Fruit fly (Drosophila melanogaster): Measurements from ENCODE around the gene MICU1.

Gene MICU1

DNA sequence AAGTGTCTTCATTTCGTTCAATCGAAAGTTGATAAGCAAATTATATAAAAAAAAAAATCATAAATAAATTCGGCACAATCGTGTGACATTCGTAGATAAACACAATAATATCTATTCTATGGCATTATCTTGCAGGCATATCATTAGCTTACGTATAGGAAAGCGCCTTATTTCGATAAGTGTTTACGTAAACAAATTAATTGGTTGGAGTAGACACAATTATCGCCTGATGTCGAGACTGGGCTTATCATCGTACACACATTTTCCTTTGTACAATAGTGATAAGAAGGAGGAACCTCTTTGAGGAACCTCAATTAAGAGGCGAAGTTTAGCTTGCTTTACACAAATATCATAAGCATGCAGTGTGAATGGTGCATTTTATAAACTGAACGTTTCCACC is 32.9 kb downstream of the MICU1 start (continued):
- TF ChIP-seq CG32772 (GFP tag; IDR thresholded peaks at IDR 0.05) (no peak), CG7963 (GFP tag; IDR thresholded peaks at IDR 0.05; ENCODE audit: partially characterized antibody) (no peak), Pdp1 (GFP tag; optimal IDR thresholded peaks at IDR 0.05) (peak in 1 of 2 experiments; percentile 65), NC2α (GFP tag; optimal IDR thresholded peaks at IDR 0.05) (no peak), CG2199 (GFP tag; IDR thresholded peaks at IDR 0.05) (peak; percentile 44; the same call in 1 of the 3 replicates), CG13296 (GFP tag; optimal IDR thresholded peaks at IDR 0.05) (no peak), sqz (GFP tag; optimal IDR thresholded peaks at IDR 0.05) (no peak), aop (GFP tag; IDR thresholded peaks at IDR 0.05) (no peak), CG12219 (GFP tag; optimal IDR thresholded peaks at IDR 0.05) (no peak), CG8290 (GFP tag; optimal IDR thresholded peaks at IDR 0.05) (no peak), CG8290 (tag; optimal IDR thresholded peaks at IDR 0.05) (peak in 1 of 2 experiments; percentile 2), slp2 (GFP tag; optimal IDR thresholded peaks at IDR 0.05) (no peak), CG1233 (GFP tag; optimal IDR thresholded peaks at IDR 0.05) (no peak), al (GFP tag; IDR thresholded peaks at IDR 0.05) (no peak), stc (GFP tag; IDR thresholded peaks at IDR 0.05) (no peak), MTF-1 (GFP tag; optimal IDR thresholded peaks at IDR 0.05; ENCODE audit: borderline replicate concordance) (no peak), pita (GFP tag; optimal IDR thresholded peaks at IDR 0.05) (no peak), exex (tag; optimal IDR thresholded peaks at IDR 0.05) (peak; percentile 97), Hr78 (GFP tag; optimal IDR thresholded peaks at IDR 0.05) (no peak), CG2116 (GFP tag; optimal IDR thresholded peaks at IDR 0.05) (no peak), CTCF (GFP tag; optimal IDR thresholded peaks at IDR 0.05) (no peak), pum (GFP tag; optimal IDR thresholded peaks at IDR 0.05) (no peak), CG2678 (tag; optimal IDR thresholded peaks at IDR 0.05) (peak; percentile 10), ewg (GFP tag; optimal IDR thresholded peaks at IDR 0.05) (no peak), BEAF-32 (GFP tag; optimal IDR thresholded peaks at IDR 0.05) (no peak), CG3281 (GFP tag; optimal IDR thresholded peaks at IDR 0.05) (peak; percentile 11), ems (GFP tag; optimal IDR thresholded peaks at IDR 0.05) (no peak), CG8281 (tag; optimal IDR thresholded peaks at IDR 0.05) (no peak), Med (GFP tag) (peak; percentile 23), CG17359 (tag; optimal IDR thresholded peaks at IDR 0.05) (no peak), oc (tag; optimal IDR thresholded peaks at IDR 0.05) (no peak), fd96Cb (tag; optimal IDR thresholded peaks at IDR 0.05) (no peak), hkb (optimal IDR thresholded peaks at IDR 0.05) (no peak), hkb (GFP tag; IDR thresholded peaks at IDR 0.05) (0 out of 2 replicates have a peak, but pooled peaks have one; percentile 8), H2.0 (GFP tag; IDR thresholded peaks at IDR 0.05) (no peak), NC2β (GFP tag; optimal IDR thresholded peaks at IDR 0.05) (no peak), Dp (GFP tag; optimal IDR thresholded peaks at IDR 0.05) (no peak), CG42726 (GFP tag; IDR thresholded peaks at IDR 0.05; ENCODE audit: partially characterized antibody) (no peak), kni (GFP tag; optimal IDR thresholded peaks at IDR 0.05) (no peak), CG12155 (GFP tag; optimal IDR thresholded peaks at IDR 0.05) (no peak), peb (GFP tag; IDR thresholded peaks at IDR 0.05) (no peak), CG15073 (GFP tag; optimal IDR thresholded peaks at IDR 0.05) (no peak), cg (GFP tag; optimal IDR thresholded peaks at IDR 0.05) (no peak), Oaz (GFP tag; IDR thresholded peaks at IDR 0.05) (no peak), ttk (GFP tag; IDR thresholded peaks at IDR 0.05) (no peak), row (GFP tag; IDR thresholded peaks at IDR 0.05) (no peak), sug (tag; optimal IDR thresholded peaks at IDR 0.05) (peak; percentile 33), Kr (GFP tag; optimal IDR thresholded peaks at IDR 0.05) (no peak), chinmo (GFP tag; IDR thresholded peaks at IDR 0.05; ENCODE audit: partially characterized antibody) (no peak), nerfin-1 (tag; optimal IDR thresholded peaks at IDR 0.05) (no peak), ash1 (GFP tag; optimal IDR thresholded peaks at IDR 0.05) (no peak), grn (GFP tag; optimal IDR thresholded peaks at IDR 0.05) (peak; percentile 62)
